Worm (Caenorhabditis elegans) whole organism, L4 larva: ENCODE data around the gene pcp-4.

Experiments used
- F44E2.7 ChIP-seq: fragments of 200-800 bp; sonication (Bioruptor generic); IDR thresholded peaks from 2 replicates; pipeline ENCODE4 v2.1.2; 2022; ENCODE audit warnings: missing genetic modification characterization, missing compliant biosample characterization
- ceh-82 ChIP-seq: sonication (generic microtip); optimal IDR thresholded peaks from 2 replicates; lab custom pipeline; 2017; ENCODE audit warnings: missing biosample characterization, missing genetic modification characterization
- fkh-10 ChIP-seq: fragments of 150-350 bp; optimal IDR thresholded peaks from 2 replicates; lab custom pipeline; 2014; ENCODE audit warnings: missing biosample characterization, missing genetic modification reagents, missing genetic modification characterization
- hmg-1.1 ChIP-seq: fragments of 200-800 bp; sonication (Bioruptor generic); IDR thresholded peaks from 2 replicates; pipeline ENCODE4 v1.3.6; 2022; ENCODE audit warnings: missing genetic modification reagents, missing genetic modification characterization, missing compliant biosample characterization
- nhr-11 ChIP-seq: fragments of 150-350 bp; optimal IDR thresholded peaks from 2 replicates; lab custom pipeline; 2014; ENCODE audit warnings: missing biosample characterization, missing genetic modification characterization
- ztf-11 ChIP-seq: fragments of 150-350 bp; optimal IDR thresholded peaks from 2 replicates; lab custom pipeline; 2014; ENCODE audit warnings: missing biosample characterization, missing genetic modification characterization

DNA sequence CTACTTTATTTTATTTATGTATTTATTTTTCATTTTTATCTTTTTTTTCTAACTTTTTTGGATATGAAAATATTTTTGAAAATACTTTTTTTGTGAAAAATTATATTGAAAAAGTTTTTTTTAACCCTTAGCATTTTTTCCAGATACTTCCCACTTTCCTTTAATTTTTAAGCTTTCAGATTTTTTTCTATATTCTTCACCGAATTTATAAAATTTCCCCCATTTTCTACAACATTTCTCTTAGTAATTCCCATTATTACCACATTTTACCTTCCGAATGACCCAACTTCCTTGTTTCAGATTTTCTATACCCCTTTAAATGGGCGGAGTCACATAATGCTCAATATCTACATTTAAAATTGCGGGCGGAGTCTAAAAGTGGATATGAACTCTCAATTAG is 16.0 kb downstream of the pcp-4 start, which contains the start of gene daf-28:
- no peak for TF ChIP-seq ceh-82
- no peak for TF ChIP-seq fkh-10
- no peak for TF ChIP-seq F44E2.7
- no peak for TF ChIP-seq nhr-11
- TF ChIP-seq hmg-1.1 (GFP tag; lab: Robert Waterston, UW): no peak
- TF ChIP-seq ztf-11 (tag; lab: Kevin White, UChicago): no peak
